Worm (Caenorhabditis elegans): ENCODE results near the gene rnf-5.

rnf-5 gene

ce11 chrIII:4166745-4167144 is at the start of gene rnf-5:
Gene rnf-5 (minus strand): TSS chrIII:4166845.
- TF ChIP-seq atf-7 (tag; optimal IDR thresholded peaks at IDR 0.05) (no peak), ztf-3 (GFP tag; optimal IDR thresholded peaks at IDR 0.05) (no peak), nfyb-1 (GFP tag; IDR thresholded peaks at IDR 0.05) (no peak), lin-35 (GFP tag; optimal IDR thresholded peaks at IDR 0.05) (no peak), cebp-2 (GFP tag; IDR thresholded peaks at IDR 0.05) (no peak), hmg-20 (GFP tag; IDR thresholded peaks at IDR 0.05) (no peak), lsy-27 (tag; optimal IDR thresholded peaks at IDR 0.05; ENCODE audit: borderline replicate concordance, insufficient read depth) (no peak), lir-1 (GFP tag; conservative IDR thresholded peaks at IDR 0.05) (no peak), unc-130 (GFP tag; optimal IDR thresholded peaks at IDR 0.05) (no peak), tbx-9 (tag; optimal IDR thresholded peaks at IDR 0.05; ENCODE audit: borderline replicate concordance) (no peak), attf-3 (GFP tag; conservative IDR thresholded peaks at IDR 0.05) (no peak), ceh-58 (GFP tag; IDR thresholded peaks at IDR 0.05) (no peak), hrde-1 (tag; optimal IDR thresholded peaks at IDR 0.05; ENCODE audit: borderline replicate concordance) (no peak)

- TF ChIP-seq nfyb-1 (GFP tag; IDR thresholded peaks at IDR 0.05) (peak; percentile 94), egl-18 (GFP tag; IDR thresholded peaks at IDR 0.05) (no peak)
Observed at ce11 chrIII:4210661-4211060, 44.0 kb upstream of the rnf-5 start.

ce11 chrIII:4209188-4209587 is 42.5 kb upstream of the rnf-5 start, which contains the start of gene phlp-2:
Gene phlp-2 (plus strand): TSS chrIII:4209488.
- no peak for TF ChIP-seq egrh-3 (GFP tag; IDR thresholded peaks at IDR 0.05)
- TF ChIP-seq nfyb-1 (GFP tag; IDR thresholded peaks at IDR 0.05): 0 out of 2 replicates have a peak, but pooled peaks have one; percentile 19
- TF ChIP-seq bed-2 (GFP tag; IDR thresholded peaks at IDR 0.05): no peak
- no peak for TF ChIP-seq dpff-1 (tag; optimal IDR thresholded peaks at IDR 0.05)
- TF ChIP-seq B0336.3 (GFP tag; IDR thresholded peaks at IDR 0.05): no peak

- no peak for TF ChIP-seq ztf-26 (tag; optimal IDR thresholded peaks at IDR 0.05)
- TF ChIP-seq sea-2 (GFP tag; IDR thresholded peaks at IDR 0.05): no peak
- no peak for TF ChIP-seq madf-3 (GFP tag; IDR thresholded peaks at IDR 0.05)
- TF ChIP-seq repo-1 (tag; optimal IDR thresholded peaks at IDR 0.05): no peak
- TF ChIP-seq madf-6 (GFP tag; IDR thresholded peaks at IDR 0.05): peak; percentile 40; the same call in 1 of the 2 replicates
- TF ChIP-seq F55B11.4 (tag; optimal IDR thresholded peaks at IDR 0.05; ENCODE audit: borderline replicate concordance, insufficient read depth): no peak
- no peak for TF ChIP-seq chd-7 (tag; optimal IDR thresholded peaks at IDR 0.05)
- TF ChIP-seq efl-1 (GFP tag; optimal IDR thresholded peaks at IDR 0.05): no peak
- no peak for TF ChIP-seq ets-4 (GFP tag; optimal IDR thresholded peaks at IDR 0.05)
- no peak for TF ChIP-seq hmg-1.2 (GFP tag; IDR thresholded peaks at IDR 0.05)
- no peak for TF ChIP-seq Y53F4B.3 (GFP tag; IDR thresholded peaks at IDR 0.05)
- TF ChIP-seq B0336.3 (GFP tag; IDR thresholded peaks at IDR 0.05): peak; percentile 65
- no peak for TF ChIP-seq hmg-20 (GFP tag; IDR thresholded peaks at IDR 0.05)
- TF ChIP-seq snpc-4 (GFP tag; optimal IDR thresholded peaks at IDR 0.05): no peak
- TF ChIP-seq snpc-4 (tag; optimal IDR thresholded peaks at IDR 0.05): no peak
- TF ChIP-seq zim-3 (tag; optimal IDR thresholded peaks at IDR 0.05): no peak
- no peak for TF ChIP-seq athp-1 (tag; optimal IDR thresholded peaks at IDR 0.05)
- TF ChIP-seq F52B5.7 (tag; optimal IDR thresholded peaks at IDR 0.05): no peak
- TF ChIP-seq let-607 (tag; optimal IDR thresholded peaks at IDR 0.05): no peak
- TF ChIP-seq dpl-1 (GFP tag; optimal IDR thresholded peaks at IDR 0.05): no peak
- TF ChIP-seq Y79H2A.3 (GFP tag; conservative IDR thresholded peaks at IDR 0.05): no peak
- no peak for TF ChIP-seq akir-1 (GFP tag; optimal IDR thresholded peaks at IDR 0.05)
- TF ChIP-seq ceh-40 (GFP tag; IDR thresholded peaks at IDR 0.05): no peak
- TF ChIP-seq hlh-26 (GFP tag; conservative IDR thresholded peaks at IDR 0.05): no peak
- no peak for TF ChIP-seq C17E4.6 (GFP tag; IDR thresholded peaks at IDR 0.05)
- TF ChIP-seq ztf-6 (GFP tag; IDR thresholded peaks at IDR 0.05): no peak
- TF ChIP-seq attf-6 (GFP tag; IDR thresholded peaks at IDR 0.05): 0 out of 2 replicates have a peak, but pooled peaks have one; percentile 45
- no peak for TF ChIP-seq Y95B8A.8 (GFP tag; IDR thresholded peaks at IDR 0.05)
- no peak for TF ChIP-seq aptf-2 (GFP tag; conservative IDR thresholded peaks at IDR 0.05)
Observed at ce11 chrIII:4208210-4208609, 41.6 kb upstream of the rnf-5 start.

Data from whole organism, young adult.